Fruit fly (Drosophila melanogaster) whole organism, prepupa: ENCODE data around the gene CG7065.

Experiments
- Blimp-1 ChIP-seq: fragments of 200-800 bp; sonication (Bioruptor generic); optimal IDR thresholded peaks from 3 replicates; lab custom pipeline; 2017; ENCODE audit warnings: missing biosample characterization, missing genetic modification characterization, mild to moderate bottlenecking, moderate library complexity, missing genetic modification reagents
- CG10631 ChIP-seq: fragments of 200-800 bp; sonication (Bioruptor generic); optimal IDR thresholded peaks from 2 replicates; lab custom pipeline; 2016; ENCODE audit warnings: missing biosample characterization, missing genetic modification characterization
- CG10669 ChIP-seq: fragments of 200-800 bp; sonication (Bioruptor generic); optimal IDR thresholded peaks from 3 replicates; lab custom pipeline; 2018; ENCODE audit warnings: missing biosample characterization, mild to moderate bottlenecking, missing genetic modification characterization, moderate library complexity
- CG11902 ChIP-seq: fragments of 200-800 bp; sonication (Bioruptor generic); optimal IDR thresholded peaks from 3 replicates; lab custom pipeline; 2016; ENCODE audit warnings: missing biosample characterization, missing genetic modification characterization
- CG15336 ChIP-seq: fragments of 200-800 bp; sonication (Bioruptor generic); IDR thresholded peaks from 2 replicates; pipeline ENCODE4 v1.3.6; 2022; ENCODE audit warnings: missing biosample characterization, missing genetic modification characterization
- CG1621 ChIP-seq: fragments of 200-800 bp; sonication (Bioruptor generic); optimal IDR thresholded peaks from 3 replicates; lab custom pipeline; 2018; ENCODE audit warnings: missing biosample characterization, mild to moderate bottlenecking, missing genetic modification characterization
- CG16779 ChIP-seq: fragments of 200-800 bp; sonication (Bioruptor generic); optimal IDR thresholded peaks from 3 replicates; lab custom pipeline; 2017; ENCODE audit warnings: missing biosample characterization, mild to moderate bottlenecking, missing genetic modification characterization
- CG31627 ChIP-seq: fragments of 200-800 bp; sonication (Bioruptor generic); optimal IDR thresholded peaks from 3 replicates; lab custom pipeline; 2016; ENCODE audit warnings: missing biosample characterization, missing genetic modification characterization
- CG32006 ChIP-seq: fragments of 200-800 bp; sonication (Bioruptor generic); optimal IDR thresholded peaks from 3 replicates; lab custom pipeline; 2017; ENCODE audit warnings: missing biosample characterization, mild to moderate bottlenecking, missing genetic modification characterization
- CG34406 ChIP-seq: fragments of 200-800 bp; sonication (Bioruptor generic); optimal IDR thresholded peaks from 3 replicates; lab custom pipeline; 2016; ENCODE audit warnings: missing biosample characterization, missing genetic modification characterization
- CG3919 ChIP-seq: fragments of 200-800 bp; sonication (Bioruptor generic); optimal IDR thresholded peaks from 3 replicates; lab custom pipeline; 2016; ENCODE audit warnings: missing biosample characterization, missing genetic modification characterization
- CG4318 ChIP-seq: fragments of 200-800 bp; sonication (Bioruptor generic); optimal IDR thresholded peaks from 3 replicates; lab custom pipeline; 2017; ENCODE audit warnings: missing biosample characterization, mild to moderate bottlenecking, missing genetic modification characterization
- CG6163 ChIP-seq: fragments of 200-800 bp; sonication (Bioruptor generic); IDR thresholded peaks from 3 replicates; pipeline ENCODE4 v1.3.6; 2022; ENCODE audit warnings: missing biosample characterization, missing genetic modification characterization
- CG6276 ChIP-seq: fragments of 200-800 bp; sonication (Bioruptor generic); optimal IDR thresholded peaks from 2 replicates; lab custom pipeline; 2017; ENCODE audit warnings: missing biosample characterization, mild to moderate bottlenecking, missing genetic modification characterization
- CG6808 ChIP-seq: fragments of 200-800 bp; sonication (Bioruptor generic); optimal IDR thresholded peaks from 3 replicates; lab custom pipeline; 2017; ENCODE audit warnings: missing biosample characterization, missing genetic modification characterization, mild to moderate bottlenecking, moderate library complexity, missing genetic modification reagents
- CG7368 ChIP-seq: fragments of 200-800 bp; sonication (Bioruptor generic); optimal IDR thresholded peaks from 3 replicates; lab custom pipeline; 2016; ENCODE audit warnings: missing biosample characterization, missing genetic modification characterization
- CG8119 ChIP-seq: fragments of 200-800 bp; sonication (Bioruptor generic); IDR thresholded peaks from 3 replicates; pipeline ENCODE4 v1.3.6; 2022; ENCODE audit warnings: missing biosample characterization, missing genetic modification characterization
- Eip78C ChIP-seq: fragments of 200-800 bp; sonication (Bioruptor generic); peaks from one replicate; lab custom pipeline; 2016; ENCODE audit warnings: missing biosample characterization, missing genetic modification characterization
- Eip93F ChIP-seq: fragments of 200-800 bp; sonication (Bioruptor generic); optimal IDR thresholded peaks from 2 replicates; lab custom pipeline; 2016; ENCODE audit warnings: missing biosample characterization, mild to moderate bottlenecking, missing genetic modification characterization
- Ets21C ChIP-seq: fragments of 200-800 bp; sonication (Bioruptor generic); optimal IDR thresholded peaks from 3 replicates; lab custom pipeline; 2016; ENCODE audit warnings: missing biosample characterization, missing genetic modification characterization
- Gug ChIP-seq: fragments of 200-800 bp; sonication (Bioruptor generic); IDR thresholded peaks from 2 replicates; pipeline ENCODE4 v1.3.6; 2022; ENCODE audit warnings: missing biosample characterization, missing genetic modification characterization
- Hr38 ChIP-seq: sonication (Bioruptor generic); optimal IDR thresholded peaks from 2 replicates; lab custom pipeline; 2016; ENCODE audit warnings: missing biosample characterization, missing genetic modification characterization
- Hr39 ChIP-seq: fragments of 200-800 bp; sonication (Bioruptor generic); optimal IDR thresholded peaks from 2 replicates; lab custom pipeline; 2016; ENCODE audit warnings: missing biosample characterization, missing genetic modification characterization
- Hr4 ChIP-seq: fragments of 200-800 bp; sonication (Bioruptor generic); optimal IDR thresholded peaks from 3 replicates; lab custom pipeline; 2016; ENCODE audit warnings: missing biosample characterization, missing genetic modification characterization
- Lpt ChIP-seq: fragments of 200-800 bp; sonication (Bioruptor generic); optimal IDR thresholded peaks from 3 replicates; lab custom pipeline; 2016; ENCODE audit warnings: missing biosample characterization, missing genetic modification characterization
- Met ChIP-seq: fragments of 200-800 bp; sonication (Bioruptor generic); optimal IDR thresholded peaks from 3 replicates; lab custom pipeline; 2016; ENCODE audit warnings: missing biosample characterization, missing genetic modification characterization
- OdsH ChIP-seq: fragments of 200-800 bp; sonication (Bioruptor generic); optimal IDR thresholded peaks from 3 replicates; lab custom pipeline; 2016; ENCODE audit warnings: missing biosample characterization, missing genetic modification characterization
- Smox ChIP-seq: fragments of 200-800 bp; sonication (Bioruptor generic); optimal IDR thresholded peaks from 3 replicates; lab custom pipeline; 2016; ENCODE audit warnings: missing biosample characterization, missing genetic modification characterization
- Sox14 ChIP-seq: fragments of 200-800 bp; sonication (Bioruptor generic); optimal IDR thresholded peaks from 3 replicates; lab custom pipeline; 2016; ENCODE audit warnings: missing biosample characterization, missing genetic modification characterization
- Sox15 ChIP-seq: fragments of 200-800 bp; sonication (Bioruptor generic); optimal IDR thresholded peaks from 3 replicates; lab custom pipeline; 2016; ENCODE audit warnings: missing biosample characterization, missing genetic modification characterization
- achi ChIP-seq: fragments of 200-800 bp; sonication (Bioruptor generic); optimal IDR thresholded peaks from 3 replicates; lab custom pipeline; 2016; ENCODE audit warnings: missing biosample characterization, missing genetic modification characterization
- dac ChIP-seq: fragments of 200-800 bp; sonication (Bioruptor generic); optimal IDR thresholded peaks from 2 replicates; lab custom pipeline; 2017; ENCODE audit warnings: missing biosample characterization, mild to moderate bottlenecking, missing genetic modification characterization
- eg ChIP-seq: fragments of 200-800 bp; sonication (Bioruptor generic); IDR thresholded peaks from 3 replicates; pipeline ENCODE4 v1.3.6; 2022; ENCODE audit warnings: missing biosample characterization, missing genetic modification characterization
- fkh ChIP-seq: fragments of 200-800 bp; sonication (Bioruptor generic); optimal IDR thresholded peaks from 3 replicates; lab custom pipeline; 2017; ENCODE audit warnings: missing biosample characterization, mild to moderate bottlenecking, missing genetic modification characterization, moderate library complexity
- lz ChIP-seq: fragments of 200-800 bp; sonication (Bioruptor generic); optimal IDR thresholded peaks from 3 replicates; lab custom pipeline; 2016; ENCODE audit warnings: missing biosample characterization, missing genetic modification characterization
- net ChIP-seq: fragments of 200-800 bp; sonication (Bioruptor generic); optimal IDR thresholded peaks from 3 replicates; lab custom pipeline; 2016; ENCODE audit warnings: missing biosample characterization, missing genetic modification characterization
- pdm3 ChIP-seq: fragments of 200-800 bp; sonication (Bioruptor generic); optimal IDR thresholded peaks from 3 replicates; lab custom pipeline; 2016; ENCODE audit warnings: missing biosample characterization, missing genetic modification characterization
- spab ChIP-seq: fragments of 200-800 bp; sonication (Bioruptor generic); optimal IDR thresholded peaks from 2 replicates; lab custom pipeline; 2017; ENCODE audit warnings: missing biosample characterization, mild to moderate bottlenecking, missing genetic modification characterization, missing genetic modification reagents
- ss ChIP-seq, 2 experiments: fragments of 200-800 bp; sonication (Bioruptor generic); optimal IDR thresholded peaks; 2 replicates in 1 of 2; 3 replicates in 1 of 2; lab custom pipeline; 2017 to 2018; ENCODE audit warnings: mild to moderate bottlenecking in 2 of 2, missing biosample characterization in 2 of 2, missing genetic modification characterization in 2 of 2, moderate library complexity in 1 of 2
- svp ChIP-seq: fragments of 200-800 bp; sonication (Bioruptor generic); peaks from one replicate; lab custom pipeline; 2016; ENCODE audit warnings: missing biosample characterization, missing genetic modification characterization
- topi ChIP-seq: fragments of 200-800 bp; sonication (Bioruptor generic); optimal IDR thresholded peaks from 3 replicates; lab custom pipeline; 2016; ENCODE audit warnings: missing biosample characterization, missing genetic modification characterization
- vri ChIP-seq: fragments of 200-800 bp; sonication (Bioruptor generic); optimal IDR thresholded peaks from 3 replicates; lab custom pipeline; 2016; ENCODE audit warnings: missing biosample characterization, mild to moderate bottlenecking, missing genetic modification characterization

CG7065 gene

DNA sequence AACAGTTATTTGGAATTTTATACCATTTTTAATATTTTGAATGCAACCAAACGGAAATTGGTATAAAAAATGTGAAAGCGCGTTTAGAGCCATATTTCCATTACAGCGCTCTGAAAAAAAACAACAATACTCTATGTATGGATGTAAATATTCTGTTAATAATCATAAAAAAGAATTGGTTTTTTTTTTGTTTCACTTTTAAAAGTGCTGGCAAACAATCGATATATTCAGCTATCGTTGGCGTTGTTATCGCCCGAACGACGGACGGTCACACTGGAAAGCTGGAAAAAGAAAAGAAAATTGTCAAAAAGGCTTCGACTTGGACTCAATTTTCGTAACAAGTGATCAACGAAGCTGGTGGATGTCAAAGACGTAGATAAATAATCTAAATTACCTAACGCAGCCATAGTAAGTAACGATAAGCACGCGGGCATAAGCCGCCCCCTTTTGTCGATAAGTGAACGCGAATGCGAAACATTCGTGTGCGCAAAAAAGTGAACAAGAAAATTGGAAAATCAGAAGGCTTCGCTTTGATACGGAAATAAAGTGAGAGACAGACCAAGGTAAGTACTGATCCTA is at the start of gene CG7065:
CG7065 (plus strand) TSS at position 270 of the 579 bp plus-strand sequence.
- no peak for TF ChIP-seq CG3919
- peak; percentile 2 for TF ChIP-seq topi (GFP tag; lab: Kevin White, UChicago)
- no peak for TF ChIP-seq OdsH (GFP tag; lab: Kevin White, UChicago)
- no peak for TF ChIP-seq CG10669
- no peak for TF ChIP-seq ss (GFP tag; optimal IDR thresholded peaks at IDR 0.05; lab: Kevin White, UChicago)
- TF ChIP-seq CG1621 (tag; lab: Kevin White, UChicago): no peak
- TF ChIP-seq CG8119 (GFP tag; lab: Robert Waterston, UW): no peak
- TF ChIP-seq CG11902 (GFP tag; lab: Kevin White, UChicago): no peak
- TF ChIP-seq Sox15 (GFP tag; lab: Kevin White, UChicago): no peak
- no peak for TF ChIP-seq Smox (GFP tag; lab: Kevin White, UChicago)
- TF ChIP-seq eg (GFP tag; lab: Robert Waterston, UW): no peak
- no peak for TF ChIP-seq Eip93F (GFP tag; lab: Kevin White, UChicago)
- no peak for TF ChIP-seq achi (GFP tag; lab: Kevin White, UChicago)
- TF ChIP-seq CG34406 (GFP tag; lab: Kevin White, UChicago): no peak
- no peak for TF ChIP-seq Gug (GFP tag; lab: Robert Waterston, UW)
- TF ChIP-seq svp (GFP tag; lab: Kevin White, UChicago): no peak
- TF ChIP-seq CG10631 (GFP tag; lab: Kevin White, UChicago): no peak
- TF ChIP-seq Eip78C (GFP tag; lab: Kevin White, UChicago): peak; percentile 27
- peak; percentile 8 for TF ChIP-seq Sox14 (GFP tag; lab: Kevin White, UChicago)
- no peak for TF ChIP-seq CG6808 (GFP tag; lab: Kevin White, UChicago)
- no peak for TF ChIP-seq CG6163 (GFP tag; lab: Robert Waterston, UW)
- TF ChIP-seq CG31627 (GFP tag; lab: Kevin White, UChicago): no peak
- TF ChIP-seq CG32006 (GFP tag; lab: Kevin White, UChicago): no peak

DNA sequence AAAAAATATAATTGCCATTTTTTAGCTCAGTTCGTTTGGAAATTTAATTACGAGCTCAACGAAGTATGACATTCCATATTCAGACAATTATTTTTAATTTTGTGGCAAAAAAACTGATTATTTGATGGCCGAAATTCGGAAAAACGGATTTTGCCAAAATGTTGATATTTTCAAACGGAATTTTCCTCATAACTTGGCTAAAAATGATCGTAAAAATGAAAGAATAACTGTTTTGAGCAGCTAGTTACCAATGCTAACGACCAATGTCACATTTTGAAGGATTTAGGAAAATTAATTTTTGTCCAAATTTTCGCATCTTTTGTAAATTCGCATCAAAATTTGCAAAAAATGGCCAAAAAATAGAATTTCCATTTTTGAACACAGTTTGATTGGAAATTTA is 49.2 kb upstream of the CG7065 start:
- no peak for TF ChIP-seq lz
- no peak for TF ChIP-seq Sox14 (GFP tag; lab: Kevin White, UChicago)
- no peak for TF ChIP-seq fkh
- no peak for TF ChIP-seq net (GFP tag; lab: Kevin White, UChicago)
- no peak for TF ChIP-seq Ets21C (GFP tag; lab: Kevin White, UChicago)
- TF ChIP-seq, all 60 proteins: peak for 0

DNA sequence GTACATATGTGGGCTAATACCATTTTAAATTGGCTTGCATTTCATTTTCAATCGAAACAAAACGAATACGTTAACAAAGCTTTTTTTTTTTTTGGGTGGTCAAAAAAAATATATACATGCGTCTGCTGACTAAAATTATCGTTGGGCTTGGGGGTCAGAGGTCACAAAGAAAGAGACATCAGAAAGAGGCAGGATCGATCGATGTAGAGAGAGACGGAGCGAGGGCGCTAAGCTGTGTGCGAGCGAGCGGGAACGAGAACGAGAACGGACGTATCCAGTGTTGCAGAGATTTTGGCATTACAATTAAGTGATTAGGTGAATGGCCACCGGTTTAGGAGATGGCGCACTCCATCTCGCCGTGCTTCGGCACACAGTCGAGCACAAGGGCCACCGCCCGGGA is 48.4 kb upstream of the CG7065 start:
- no peak for TF ChIP-seq CG32006 (GFP tag; lab: Kevin White, UChicago)
- no peak for TF ChIP-seq Hr39 (GFP tag; lab: Kevin White, UChicago)
- no peak for TF ChIP-seq vri (GFP tag; lab: Kevin White, UChicago)
- TF ChIP-seq CG3919: no peak
- no peak for TF ChIP-seq Blimp-1
- TF ChIP-seq spab (GFP tag; lab: Kevin White, UChicago): no peak
- no peak for TF ChIP-seq Gug (GFP tag; lab: Robert Waterston, UW)
- TF ChIP-seq achi (GFP tag; lab: Kevin White, UChicago): no peak
- peak; percentile 83 for TF ChIP-seq svp (GFP tag; lab: Kevin White, UChicago)
- TF ChIP-seq, all 60 proteins: peak for 1

DNA sequence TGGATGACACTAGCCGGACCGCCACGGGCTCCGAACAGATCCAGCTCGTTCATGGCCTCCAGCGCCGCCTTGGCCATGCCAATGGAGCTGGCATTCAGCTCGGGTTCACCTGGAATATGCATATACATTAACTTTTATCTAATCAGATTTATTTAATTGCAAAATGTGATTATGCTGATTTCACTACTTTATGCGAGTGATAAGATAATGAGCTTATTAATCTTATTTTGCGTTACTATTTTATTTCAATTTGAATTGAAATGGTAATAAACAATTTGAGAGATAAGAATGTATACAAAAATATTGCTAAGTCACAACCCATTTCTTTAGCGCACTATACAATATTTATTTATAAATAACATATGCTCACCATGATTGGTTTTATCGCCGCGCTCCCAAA is 40.2 kb upstream of the CG7065 start:
- TF ChIP-seq Lpt: no peak
- TF ChIP-seq CG15336 (GFP tag; lab: Robert Waterston, UW): no peak
- TF ChIP-seq CG10669: no peak
- no peak for TF ChIP-seq Blimp-1
- TF ChIP-seq CG16779 (tag; lab: Kevin White, UChicago): no peak
- no peak for TF ChIP-seq CG4318 (GFP tag; lab: Kevin White, UChicago)
- TF ChIP-seq CG10631 (GFP tag; lab: Kevin White, UChicago): no peak
- TF ChIP-seq pdm3 (GFP tag; lab: Kevin White, UChicago): no peak
- no peak for TF ChIP-seq Hr4 (GFP tag; lab: Kevin White, UChicago)
- TF ChIP-seq OdsH (GFP tag; lab: Kevin White, UChicago): no peak
- TF ChIP-seq Met (GFP tag; lab: Kevin White, UChicago): no peak
- TF ChIP-seq CG6276 (GFP tag; lab: Kevin White, UChicago): no peak
- TF ChIP-seq CG7368: no peak
- TF ChIP-seq achi (GFP tag; lab: Kevin White, UChicago): no peak
- TF ChIP-seq Hr38: no peak
- no peak for TF ChIP-seq dac (GFP tag; lab: Kevin White, UChicago)
- no peak for TF ChIP-seq Sox14 (GFP tag; lab: Kevin White, UChicago)
- TF ChIP-seq CG32006 (GFP tag; lab: Kevin White, UChicago): no peak
- no peak for TF ChIP-seq spab (GFP tag; lab: Kevin White, UChicago)
- no peak for TF ChIP-seq eg (GFP tag; lab: Robert Waterston, UW)
